Fruit fly (Drosophila melanogaster): ENCODE data around the gene Afti.

Afti gene

DNA sequence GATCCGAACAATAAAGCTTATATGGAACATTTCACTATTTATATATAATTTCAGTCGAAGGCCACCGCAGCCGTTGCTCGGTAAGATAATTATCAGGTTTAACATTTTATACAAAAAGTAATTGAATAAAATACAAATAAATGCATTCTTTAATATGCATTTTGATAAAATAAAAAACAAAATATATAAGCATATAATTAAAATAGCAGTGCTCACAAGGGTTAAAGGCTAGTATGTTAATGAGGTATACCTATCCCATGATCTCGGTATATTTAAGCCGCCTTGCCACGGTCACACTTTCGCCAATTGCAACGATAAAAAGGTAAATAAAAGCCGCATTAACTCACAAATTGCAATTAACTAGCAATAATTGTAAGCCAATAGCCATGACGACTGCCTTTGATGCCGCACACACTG is 17.7 kb downstream of the Afti start, which contains the start of gene Polr2I (continued):
- peak; percentile 12 for TF ChIP-seq Mad (GFP tag; optimal IDR thresholded peaks at IDR 0.05)
- TF ChIP-seq CG5245 (GFP tag; optimal IDR thresholded peaks at IDR 0.05): no peak
- no peak for TF ChIP-seq CG2199 (GFP tag; IDR thresholded peaks at IDR 0.05)
- TF ChIP-seq Six4 (GFP tag; optimal IDR thresholded peaks at IDR 0.05): no peak
- no peak for TF ChIP-seq sqz (GFP tag; optimal IDR thresholded peaks at IDR 0.05)
- no peak for TF ChIP-seq Hand (GFP tag; optimal IDR thresholded peaks at IDR 0.05)
- no peak for TF ChIP-seq mam (GFP tag; optimal IDR thresholded peaks at IDR 0.05)
- no peak for TF ChIP-seq CG1647 (GFP tag; optimal IDR thresholded peaks at IDR 0.05)
- no peak for TF ChIP-seq gt (GFP tag; IDR thresholded peaks at IDR 0.05)
- TF ChIP-seq Hey (tag; optimal IDR thresholded peaks at IDR 0.05): no peak
- no peak for TF ChIP-seq CG11723 (GFP tag; optimal IDR thresholded peaks at IDR 0.05)
- no peak for TF ChIP-seq Neu2 (GFP tag; optimal IDR thresholded peaks at IDR 0.05; ENCODE audit: borderline replicate concordance)
- no peak for TF ChIP-seq Sox100B (GFP tag; optimal IDR thresholded peaks at IDR 0.05)
- peak; percentile 13 for TF ChIP-seq Hsf (GFP tag; optimal IDR thresholded peaks at IDR 0.05)
- TF ChIP-seq prd (optimal IDR thresholded peaks at IDR 0.05): no peak
- peak; percentile 46; the same call in 1 of the 3 replicates for TF ChIP-seq prd (GFP tag; IDR thresholded peaks at IDR 0.05)
- no peak for TF ChIP-seq fd102C (GFP tag; optimal IDR thresholded peaks at IDR 0.05)
- no peak for TF ChIP-seq CG11456 (GFP tag; IDR thresholded peaks at IDR 0.05)
- no peak; the same call in 1 of the 2 replicates for TF ChIP-seq CG6272 (GFP tag; IDR thresholded peaks at IDR 0.05)
- TF ChIP-seq CG31224 (GFP tag; IDR thresholded peaks at IDR 0.05): no peak
- TF ChIP-seq D (optimal IDR thresholded peaks at IDR 0.05): no peak
- TF ChIP-seq D (GFP tag; optimal IDR thresholded peaks at IDR 0.05): no peak
- peak; percentile 76 for TF ChIP-seq phol (tag; optimal IDR thresholded peaks at IDR 0.05)
- TF ChIP-seq Meics (GFP tag; optimal IDR thresholded peaks at IDR 0.05): peak; percentile 25
- TF ChIP-seq Fer1 (GFP tag; optimal IDR thresholded peaks at IDR 0.05): no peak
- no peak for TF ChIP-seq Bgb (GFP tag; IDR thresholded peaks at IDR 0.05; ENCODE audit: partially characterized antibody)
- peak; percentile 13 for TF ChIP-seq CG10979 (tag; optimal IDR thresholded peaks at IDR 0.05)
- peak; percentile 4 for TF ChIP-seq CG12942 (GFP tag; optimal IDR thresholded peaks at IDR 0.05)
- TF ChIP-seq CG8290 (GFP tag; optimal IDR thresholded peaks at IDR 0.05): no peak
- TF ChIP-seq CG8290 (tag; optimal IDR thresholded peaks at IDR 0.05): no peak
- TF ChIP-seq insv (GFP tag; optimal IDR thresholded peaks at IDR 0.05): no peak
- peak; percentile 45 for TF ChIP-seq CG8924 (tag; optimal IDR thresholded peaks at IDR 0.05)
- no peak for TF ChIP-seq sens-2 (GFP tag; IDR thresholded peaks at IDR 0.05)
- no peak for TF ChIP-seq CG7963 (GFP tag; IDR thresholded peaks at IDR 0.05; ENCODE audit: partially characterized antibody)
- no peak; the same call in 1 of the 2 replicates for TF ChIP-seq CG3847 (GFP tag; IDR thresholded peaks at IDR 0.05)
- TF ChIP-seq dm (GFP tag; optimal IDR thresholded peaks at IDR 0.05): no peak
- peak; percentile 23 for TF ChIP-seq CG10267 (tag; optimal IDR thresholded peaks at IDR 0.05)
- TF ChIP-seq NFAT (GFP tag; IDR thresholded peaks at IDR 0.05): no peak
- no peak for TF ChIP-seq CG16813 (GFP tag; IDR thresholded peaks at IDR 0.05; ENCODE audit: partially characterized antibody)
- no peak for TF ChIP-seq CkIIα-i1 (GFP tag; IDR thresholded peaks at IDR 0.05)
- TF ChIP-seq Dp (GFP tag; optimal IDR thresholded peaks at IDR 0.05): peak; percentile 21
- TF ChIP-seq CG4282 (GFP tag; optimal IDR thresholded peaks at IDR 0.05): no peak
- TF ChIP-seq CG17912 (GFP tag; optimal IDR thresholded peaks at IDR 0.05): no peak
- TF ChIP-seq z (GFP tag; IDR thresholded peaks at IDR 0.05): no peak
- TF ChIP-seq CG12659 (GFP tag; optimal IDR thresholded peaks at IDR 0.05): peak; percentile 33
- no peak for TF ChIP-seq NC2α (GFP tag; optimal IDR thresholded peaks at IDR 0.05)
- peak; percentile 37 for TF ChIP-seq MESR4 (GFP tag; optimal IDR thresholded peaks at IDR 0.05)
- TF ChIP-seq scrt (GFP tag; optimal IDR thresholded peaks at IDR 0.05): no peak
- peak; percentile 55 for TF ChIP-seq grau (tag; optimal IDR thresholded peaks at IDR 0.05)
- peak in 1 of 3 experiments; percentile 40 for TF ChIP-seq lola (GFP tag; optimal IDR thresholded peaks at IDR 0.05)
- no peak for TF ChIP-seq luna (GFP tag; optimal IDR thresholded peaks at IDR 0.05)
- peak; percentile 37 for TF ChIP-seq az2 (GFP tag; optimal IDR thresholded peaks at IDR 0.05)

Data from whole organism, embryonic.